Fruit fly (Drosophila melanogaster): ENCODE data around the gene hid.

hid gene

dm6 chr3L:18219388-18219787 lies 33.9 kb upstream of the hid start (continued):
- TF ChIP-seq bsh (GFP tag; optimal IDR thresholded peaks at IDR 0.05) (no peak), Lhr (GFP tag; optimal IDR thresholded peaks at IDR 0.05) (no peak), CG1603 (tag; optimal IDR thresholded peaks at IDR 0.05) (no peak), lov (optimal IDR thresholded peaks at IDR 0.05) (no peak), lov (GFP tag; IDR thresholded peaks at IDR 0.05) (no peak), CG2889 (GFP tag; IDR thresholded peaks at IDR 0.05) (no peak), hth (optimal IDR thresholded peaks at IDR 0.05) (no peak)

- TF ChIP-seq Blimp-1 (GFP tag; optimal IDR thresholded peaks at IDR 0.05) = peak; percentile 17
- TF ChIP-seq zen (tag; optimal IDR thresholded peaks at IDR 0.05) = peak; percentile 80
- no peak for TF ChIP-seq CG4424 (GFP tag; optimal IDR thresholded peaks at IDR 0.05)
- no peak for TF ChIP-seq HLH3B (GFP tag; IDR thresholded peaks at IDR 0.05)
- no peak for TF ChIP-seq Dek (tag; optimal IDR thresholded peaks at IDR 0.05)
- no peak for TF ChIP-seq CG9727 (GFP tag; optimal IDR thresholded peaks at IDR 0.05)
- TF ChIP-seq insv (GFP tag; optimal IDR thresholded peaks at IDR 0.05) = peak in 1 of 2 experiments; percentile 53
- TF ChIP-seq tll (GFP tag; optimal IDR thresholded peaks at IDR 0.05) = peak in 1 of 2 experiments; percentile 38
- TF ChIP-seq pita (GFP tag; optimal IDR thresholded peaks at IDR 0.05) = no peak
- no peak for TF ChIP-seq Tbp (GFP tag; optimal IDR thresholded peaks at IDR 0.05)
These were observed 33.0 kb upstream of the hid start for dm6 chr3L:18218480-18218879.

dm6 chr3L:18216931-18217330 lies 31.5 kb upstream of the hid start:
- TF ChIP-seq otp (GFP tag; IDR thresholded peaks at IDR 0.05) (no peak), CG7745 (tag; optimal IDR thresholded peaks at IDR 0.05) (peak; percentile 25), CG2199 (GFP tag; IDR thresholded peaks at IDR 0.05) (peak; percentile 31; the same call in 2 of the 3 replicates), row (GFP tag; IDR thresholded peaks at IDR 0.05) (no peak), twi (tag; optimal IDR thresholded peaks at IDR 0.05) (peak; percentile 91), sd (tag; optimal IDR thresholded peaks at IDR 0.05) (peak; percentile 54), crol (GFP tag; IDR thresholded peaks at IDR 0.05) (0 out of 2 replicates have a peak, but pooled peaks have one; percentile 16)

- peak; percentile 23 for TF ChIP-seq ems (GFP tag; optimal IDR thresholded peaks at IDR 0.05)
- peak; percentile 30 for TF ChIP-seq az2 (GFP tag; optimal IDR thresholded peaks at IDR 0.05)
- TF ChIP-seq CG8089 (GFP tag; optimal IDR thresholded peaks at IDR 0.05) = no peak
- TF ChIP-seq Fer3 (tag; optimal IDR thresholded peaks at IDR 0.05) = peak; percentile 34
- TF ChIP-seq Dp (GFP tag; optimal IDR thresholded peaks at IDR 0.05) = no peak
- no peak for TF ChIP-seq hb (GFP tag; IDR thresholded peaks at IDR 0.05; ENCODE audit: partially characterized antibody)
- TF ChIP-seq jumu (GFP tag; optimal IDR thresholded peaks at IDR 0.05) = peak; percentile 55
- TF ChIP-seq CG12219 (GFP tag; optimal IDR thresholded peaks at IDR 0.05) = no peak
- TF ChIP-seq CG7372 (GFP tag; IDR thresholded peaks at IDR 0.05) = no peak
- no peak for TF ChIP-seq CG6813 (GFP tag; optimal IDR thresholded peaks at IDR 0.05)
- TF ChIP-seq bbx (GFP tag; IDR thresholded peaks at IDR 0.05; ENCODE audit: partially characterized antibody) = no peak
- TF ChIP-seq CG11560 (tag; IDR thresholded peaks at IDR 0.05) = no peak
- TF ChIP-seq nerfin-2 (GFP tag; IDR thresholded peaks at IDR 0.05; ENCODE audit: partially characterized antibody) = no peak
- TF ChIP-seq wdn (GFP tag; IDR thresholded peaks at IDR 0.05) = peak; percentile 19; the same call in 1 of the 2 replicates
- TF ChIP-seq emc (GFP tag; optimal IDR thresholded peaks at IDR 0.05) = no peak
- no peak for TF ChIP-seq CG3995 (GFP tag; optimal IDR thresholded peaks at IDR 0.05)
- TF ChIP-seq maf-S (GFP tag; optimal IDR thresholded peaks at IDR 0.05) = no peak
- TF ChIP-seq cwo (GFP tag; optimal IDR thresholded peaks at IDR 0.05) = no peak
- TF ChIP-seq mam (GFP tag; optimal IDR thresholded peaks at IDR 0.05) = peak; percentile 28
- peak; percentile 58; the same call in 2 of the 3 replicates for TF ChIP-seq CG17361 (GFP tag; IDR thresholded peaks at IDR 0.05)
- peak; percentile 45; the same call in 1 of the 2 replicates for TF ChIP-seq onecut (GFP tag; IDR thresholded peaks at IDR 0.05)
- no peak for TF ChIP-seq HmgD (GFP tag; optimal IDR thresholded peaks at IDR 0.05)
- no peak for TF ChIP-seq Nf-YC (tag; optimal IDR thresholded peaks at IDR 0.05)
- no peak for TF ChIP-seq MBD-R2 (GFP tag; IDR thresholded peaks at IDR 0.05)
These were observed 30.2 kb upstream of the hid start for dm6 chr3L:18215669-18216068.

Data from whole organism, embryonic.